Worm (Caenorhabditis elegans): Measurements from ENCODE around the gene Y42H9AR.5.

Y42H9AR.5 gene

ce11 chrIV:8153163-8153562, 50.8 kb downstream of the Y42H9AR.5 start:
- TF ChIP-seq unc-62 (GFP tag; optimal IDR thresholded peaks at IDR 0.05 in 1 of 2) (peak in 1 of 2 experiments; percentile 93), unc-62 (tag; optimal IDR thresholded peaks at IDR 0.05) (no peak), nhr-42 (GFP tag; IDR thresholded peaks at IDR 0.05) (no peak)

All from whole organism, L4 larva.